Worm (Caenorhabditis elegans) whole organism, midembryonic: ENCODE results near the gene ops-1.

ENCODE experiments used
- T22C8.4 ChIP-seq: fragments of 200-800 bp; sonication (Bioruptor generic); IDR thresholded peaks from 2 replicates; pipeline ENCODE4 v1.3.6; 2022; ENCODE audit warnings: missing genetic modification characterization, missing compliant biosample characterization
- cog-1 ChIP-seq: sonication (generic microtip); optimal IDR thresholded peaks from 2 replicates; lab custom pipeline; 2016; ENCODE audit warnings: missing genetic modification characterization, missing compliant biosample characterization
- flt-1 ChIP-seq: fragments of 200-800 bp; sonication (Bioruptor generic); IDR thresholded peaks from 2 replicates; pipeline ENCODE4 v1.3.6; 2022; ENCODE audit warnings: missing genetic modification characterization, missing compliant biosample characterization
- klf-2 ChIP-seq: fragments of 200-800 bp; sonication (Bioruptor generic); conservative IDR thresholded peaks from 2 replicates; pipeline ENCODE4 v1.3.6; 2022; ENCODE audit warnings: missing genetic modification reagents, missing genetic modification characterization, missing compliant biosample characterization
- med-1 ChIP-seq: sonication (generic microtip); optimal IDR thresholded peaks from 2 replicates; lab custom pipeline; 2017; ENCODE audit warnings: missing genetic modification characterization, mild to moderate bottlenecking, missing compliant biosample characterization, antibody characterized with exemption, missing genetic modification reagents; ENCODE audit not compliant: insufficient read depth
- ref-1 ChIP-seq: fragments of 200-800 bp; sonication (Bioruptor generic); conservative IDR thresholded peaks from 2 replicates; pipeline ENCODE4 v1.3.6; 2022; ENCODE audit warnings: missing genetic modification reagents, missing genetic modification characterization, missing compliant biosample characterization
- tab-1 ChIP-seq: fragments of 200-800 bp; sonication (Bioruptor generic); IDR thresholded peaks from 2 replicates; pipeline ENCODE4 v1.3.6; 2022; ENCODE audit warnings: missing genetic modification characterization, missing compliant biosample characterization
- ztf-23 ChIP-seq: fragments of 200-800 bp; sonication (Bioruptor generic); IDR thresholded peaks from 2 replicates; pipeline ENCODE4 v1.3.6; 2022; ENCODE audit warnings: missing genetic modification reagents, missing genetic modification characterization, missing compliant biosample characterization

DNA sequence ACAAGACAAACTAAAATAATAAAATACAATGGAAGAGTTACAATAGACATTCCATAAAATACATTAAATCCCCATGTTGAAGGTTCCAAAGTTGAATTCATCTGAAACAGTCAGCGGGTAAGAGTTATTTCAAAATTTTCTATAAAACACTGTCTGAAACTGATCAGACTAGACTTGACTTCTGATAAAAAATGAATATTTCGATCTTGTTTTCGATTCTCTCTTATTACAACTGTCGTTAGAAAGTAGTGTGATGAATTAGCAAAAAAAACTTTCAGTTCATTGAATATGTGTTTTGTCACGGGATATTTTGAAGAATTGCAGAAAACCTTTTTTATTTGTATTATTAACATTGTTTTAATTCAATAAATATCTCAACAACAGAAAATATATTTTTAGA lies 17.6 kb upstream of the ops-1 start, which contains the start of gene srv-26:
- TF ChIP-seq tab-1 (GFP tag; lab: Robert Waterston, UW), result no peak
- no peak for TF ChIP-seq ref-1 (GFP tag; lab: Robert Waterston, UW)
- TF ChIP-seq flt-1 (GFP tag; lab: Robert Waterston, UW), result no peak
- no peak for TF ChIP-seq ztf-23 (GFP tag; lab: Robert Waterston, UW)
- TF ChIP-seq cog-1 (tag; lab: Kevin White, UChicago), result no peak
- TF ChIP-seq med-1 (GFP tag; lab: Kevin White, UChicago), result no peak
- TF ChIP-seq klf-2, result no peak
- no peak for TF ChIP-seq T22C8.4 (GFP tag; lab: Robert Waterston, UW)
